Worm (Caenorhabditis elegans): Measurements from ENCODE around the gene F32D1.7.
"Not testable (repeated sequence)": the region's sequence is repeated elsewhere in the genome, so short reads cannot be mapped to it uniquely, and the experiment has no call there.

DNA sequence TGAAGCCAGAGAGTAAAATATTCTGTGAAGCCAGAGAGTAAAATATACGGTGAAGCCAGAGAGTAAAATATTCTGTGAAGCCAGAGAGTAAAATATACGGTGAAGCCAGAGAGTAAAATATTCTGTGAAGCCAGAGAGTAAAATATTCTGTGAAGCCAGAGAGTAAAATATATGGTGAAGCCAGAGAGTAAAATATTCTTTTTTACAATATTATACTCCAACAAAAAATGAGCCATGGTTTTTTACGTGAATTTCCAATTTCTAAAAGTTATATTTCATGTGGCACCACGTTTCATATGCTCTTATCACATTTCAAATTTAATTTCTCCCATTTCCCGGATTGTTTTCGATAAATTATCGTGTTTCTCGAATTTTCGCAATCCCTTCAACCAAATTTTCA, 39.5 kb downstream of the F32D1.7 start, which contains the start of gene irld-1:
- TF ChIP-seq F57A8.1 (GFP tag; optimal IDR thresholded peaks at IDR 0.05); sea-2 (GFP tag; IDR thresholded peaks at IDR 0.05); ama-1 (optimal IDR thresholded peaks at IDR 0.05); ama-1 (GFP tag; optimal IDR thresholded peaks at IDR 0.05); egl-44 (GFP tag; IDR thresholded peaks at IDR 0.05); attf-6 (GFP tag; IDR thresholded peaks at IDR 0.05); unc-62 (GFP tag; optimal IDR thresholded peaks at IDR 0.05); ztf-26 (tag; optimal IDR thresholded peaks at IDR 0.05): not testable (repeated sequence)
